Worm (Caenorhabditis elegans): ENCODE data around the gene gtf-2E2.

ce11 chrII:11497365-11497764 lies 44.9 kb downstream of the gtf-2E2 start, which contains the start of gene B0334.5:
- TF ChIP-seq jun-1 (tag; optimal IDR thresholded peaks at IDR 0.05) (no peak), ceh-82 (tag; optimal IDR thresholded peaks at IDR 0.05) (no peak), nhr-11 (tag; optimal IDR thresholded peaks at IDR 0.05) (no peak), zag-1 (tag; optimal IDR thresholded peaks at IDR 0.05) (no peak), ama-1 (optimal IDR thresholded peaks at IDR 0.05) (no peak), pqm-1 (tag; optimal IDR thresholded peaks at IDR 0.05) (no peak), ztf-4 (tag; optimal IDR thresholded peaks at IDR 0.05) (no peak), ceh-16 (tag; optimal IDR thresholded peaks at IDR 0.05) (no peak), mdl-1 (tag; optimal IDR thresholded peaks at IDR 0.05) (no peak)
